Worm (Caenorhabditis elegans): ENCODE results near the gene F46B6.10.

DNA sequence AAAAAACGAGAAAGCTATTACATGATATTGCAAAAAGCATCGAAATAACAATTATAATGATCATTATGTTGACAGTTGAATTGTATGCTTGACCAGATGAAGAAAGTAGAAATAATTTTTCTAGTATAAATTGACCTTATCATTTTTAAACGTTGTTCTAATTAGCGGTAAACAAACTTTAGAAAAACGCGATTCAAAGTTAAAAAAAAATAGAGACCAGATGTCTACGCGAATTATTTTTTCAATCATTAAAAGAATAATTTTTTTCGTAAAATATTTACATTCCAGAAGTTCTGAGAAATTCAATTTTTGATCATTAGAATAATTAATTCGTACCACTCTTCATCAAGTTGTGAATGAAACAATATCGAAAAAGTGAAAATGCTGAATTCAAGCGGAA, at the start of gene F46B6.10:
- no peak for TF ChIP-seq F49E8.2 (tag; optimal IDR thresholded peaks at IDR 0.05; ENCODE audit: borderline replicate concordance)
- TF ChIP-seq lin-39 (tag; optimal IDR thresholded peaks at IDR 0.05): no peak
- TF ChIP-seq zip-11 (GFP tag; IDR thresholded peaks at IDR 0.05): no peak
- TF ChIP-seq nhr-111 (GFP tag; optimal IDR thresholded peaks at IDR 0.05): no peak
- no peak for TF ChIP-seq ces-1 (GFP tag; optimal IDR thresholded peaks at IDR 0.05)
- no peak for TF ChIP-seq unc-39 (tag; optimal IDR thresholded peaks at IDR 0.05)
- no peak for TF ChIP-seq nhr-6 (tag; optimal IDR thresholded peaks at IDR 0.05)
- no peak for TF ChIP-seq cey-2 (tag; optimal IDR thresholded peaks at IDR 0.05; ENCODE audit: borderline replicate concordance, insufficient read depth)
- TF ChIP-seq nhr-76 (tag; optimal IDR thresholded peaks at IDR 0.05): no peak
- no peak for TF ChIP-seq nhr-11 (tag; optimal IDR thresholded peaks at IDR 0.05)
- no peak for TF ChIP-seq nhr-25 (tag; optimal IDR thresholded peaks at IDR 0.05; ENCODE audit: borderline replicate concordance, insufficient read depth)
